Fruit fly (Drosophila melanogaster) whole organism, adult: ENCODE data around the gene CG12170.

Experiments used
- CG5204 ChIP-seq: fragments of 200-800 bp; sonication (Bioruptor generic); optimal IDR thresholded peaks from 2 replicates; lab custom pipeline; 2016; ENCODE audit warnings: missing biosample characterization, missing genetic modification characterization
- CG7101 ChIP-seq: fragments of 200-800 bp; sonication (Bioruptor generic); optimal IDR thresholded peaks from 2 replicates; lab custom pipeline; 2018; ENCODE audit warnings: missing biosample characterization, mild to moderate bottlenecking, missing genetic modification characterization, moderate library complexity
- Clk ChIP-seq: fragments of 200-800 bp; sonication (Bioruptor generic); optimal IDR thresholded peaks from 2 replicates; lab custom pipeline; 2017; ENCODE audit warnings: missing biosample characterization, missing genetic modification characterization
- Crg-1 ChIP-seq: fragments of 200-800 bp; sonication (Bioruptor generic); optimal IDR thresholded peaks from 2 replicates; lab custom pipeline; 2016; ENCODE audit warnings: missing biosample characterization, missing genetic modification characterization
- Hr96 ChIP-seq: fragments of 200-800 bp; sonication (Bioruptor generic); optimal IDR thresholded peaks from 2 replicates; lab custom pipeline; 2016; ENCODE audit warnings: missing biosample characterization, missing genetic modification characterization
- Mnt ChIP-seq: fragments of 200-800 bp; sonication (Bioruptor generic); optimal IDR thresholded peaks from 2 replicates; lab custom pipeline; 2016; ENCODE audit warnings: missing biosample characterization, mild to moderate bottlenecking, missing genetic modification characterization
- bab1 ChIP-seq: fragments of 200-800 bp; sonication (Bioruptor generic); optimal IDR thresholded peaks from 3 replicates; lab custom pipeline; 2019; ENCODE audit warnings: missing biosample characterization, mild to moderate bottlenecking, missing genetic modification characterization, moderate library complexity
- cic ChIP-seq: fragments of 200-800 bp; sonication (Bioruptor generic); optimal IDR thresholded peaks from 2 replicates; lab custom pipeline; 2017; ENCODE audit warnings: missing biosample characterization, mild to moderate bottlenecking, missing genetic modification characterization, moderate library complexity
- cnc ChIP-seq, 2 experiments: fragments of >200 bp; optimal IDR thresholded peaks; 2 replicates each; lab custom pipeline; 2017
- kay ChIP-seq: fragments of 200-800 bp; sonication (Bioruptor generic); peaks from one replicate; lab custom pipeline; 2016; ENCODE audit warnings: missing biosample characterization, missing genetic modification characterization, borderline replicate concordance
- ovo ChIP-seq: fragments of 200-800 bp; sonication (Bioruptor generic); optimal IDR thresholded peaks from 2 replicates; lab custom pipeline; 2016; ENCODE audit warnings: missing biosample characterization, missing genetic modification characterization
- pad ChIP-seq: fragments of 200-800 bp; sonication (Bioruptor generic); optimal IDR thresholded peaks from 3 replicates; lab custom pipeline; 2017; ENCODE audit warnings: missing biosample characterization, missing genetic modification characterization, mild to moderate bottlenecking, moderate library complexity, missing genetic modification reagents
- toe ChIP-seq: fragments of 200-800 bp; sonication (Bioruptor generic); optimal IDR thresholded peaks from 2 replicates; lab custom pipeline; 2016; ENCODE audit warnings: missing biosample characterization, missing genetic modification characterization

DNA sequence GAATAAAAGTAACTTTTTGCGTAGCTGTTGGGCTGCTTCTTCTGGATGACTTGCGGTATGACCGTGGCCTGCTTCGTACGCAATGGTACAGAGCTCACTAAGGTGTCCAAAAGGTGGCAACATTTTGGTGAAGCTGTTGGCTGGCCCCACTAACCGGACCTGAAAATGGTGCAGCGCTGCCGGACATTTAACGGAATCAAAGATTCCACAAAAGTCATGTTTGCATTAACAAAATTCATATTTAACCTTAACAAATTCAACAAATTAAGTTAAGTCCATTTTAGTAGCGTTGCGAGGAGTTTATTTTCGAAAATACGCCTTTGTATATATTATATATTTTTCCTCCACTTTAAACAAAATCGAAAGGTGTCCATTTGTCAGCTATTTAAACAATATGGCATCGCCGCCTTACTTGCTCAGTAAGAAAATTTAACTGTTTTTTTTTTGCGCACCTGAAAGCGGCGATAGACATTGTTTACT lies 36.0 kb upstream of the CG12170 start, which contains the start of the genes kra and SecS:
- TF ChIP-seq CG7101 (tag; lab: Kevin White, UChicago) (peak; percentile 70), cnc (optimal IDR thresholded peaks at IDR 0.05; lab: Kevin White, UChicago) (no peak), cic (GFP tag; lab: Kevin White, UChicago) (no peak), bab1 (GFP tag; lab: Kevin White, UChicago) (peak; percentile 46), Clk (GFP tag; lab: Kevin White, UChicago) (peak; percentile 25), Mnt (GFP tag; lab: Kevin White, UChicago) (no peak), kay (peak; percentile 94), Hr96 (GFP tag; lab: Kevin White, UChicago) (no peak), Crg-1 (peak; percentile 76), toe (GFP tag; lab: Kevin White, UChicago) (no peak), pad (GFP tag; lab: Kevin White, UChicago) (no peak), ovo (GFP tag; lab: Kevin White, UChicago) (peak; percentile 69), CG5204 (GFP tag; lab: Kevin White, UChicago) (no peak)
